Fruit fly (Drosophila melanogaster): ENCODE measurements around the gene trbl.
A peak's percentile ranks its signal among the peaks of the same experiment; 100 is the strongest.

dm6 chr3L:20447337-20447736 lies 45.9 kb upstream of the trbl start:
- TF ChIP-seq CG32121 (GFP tag; IDR thresholded peaks at IDR 0.05) (no peak), Pif1A (GFP tag; optimal IDR thresholded peaks at IDR 0.05) (no peak), CG14655 (GFP tag; optimal IDR thresholded peaks at IDR 0.05) (peak; percentile 44), gl (tag; optimal IDR thresholded peaks at IDR 0.05) (no peak), CG13204 (GFP tag; optimal IDR thresholded peaks at IDR 0.05) (no peak), CG8159 (tag; optimal IDR thresholded peaks at IDR 0.05) (no peak), EcR (GFP tag; optimal IDR thresholded peaks at IDR 0.05) (no peak), CG12605 (GFP tag; IDR thresholded peaks at IDR 0.05) (no peak), Snoo (tag; optimal IDR thresholded peaks at IDR 0.05) (no peak)
